Fruit fly (Drosophila melanogaster) whole organism, pupa: ENCODE results near the gene CG14958.

Source experiments
- CG10348 ChIP-seq: fragments of 200-800 bp; sonication (Bioruptor generic); IDR thresholded peaks from 2 replicates; pipeline ENCODE4 v1.3.6; 2022; ENCODE audit warnings: missing biosample characterization, missing genetic modification characterization
- CG12605 ChIP-seq: fragments of 200-800 bp; sonication (Bioruptor generic); IDR thresholded peaks from 2 replicates; pipeline ENCODE4 v1.3.6; 2022; ENCODE audit warnings: missing biosample characterization, missing genetic modification characterization
- CG13204 ChIP-seq: fragments of 200-800 bp; sonication (Bioruptor generic); optimal IDR thresholded peaks from 2 replicates; lab custom pipeline; 2018; ENCODE audit warnings: missing biosample characterization, mild to moderate bottlenecking, missing genetic modification characterization, moderate library complexity
- CG14655 ChIP-seq: fragments of 200-800 bp; sonication (Bioruptor generic); optimal IDR thresholded peaks from 3 replicates; lab custom pipeline; 2017; ENCODE audit warnings: mild to moderate bottlenecking, missing biosample characterization, missing genetic modification reagents, missing genetic modification characterization
- CG15710 ChIP-seq: fragments of 200-800 bp; sonication (Bioruptor generic); optimal IDR thresholded peaks from 2 replicates; lab custom pipeline; 2018; ENCODE audit warnings: missing biosample characterization, mild to moderate bottlenecking, missing genetic modification characterization, moderate library complexity
- CG17806 ChIP-seq: fragments of 200-800 bp; sonication (Bioruptor generic); optimal IDR thresholded peaks from 2 replicates; lab custom pipeline; 2018; ENCODE audit warnings: missing biosample characterization, mild to moderate bottlenecking, missing genetic modification characterization, moderate library complexity
- CG32121 ChIP-seq: fragments of 200-800 bp; sonication (Bioruptor generic); IDR thresholded peaks from 2 replicates; pipeline ENCODE4 v1.3.6; 2022; ENCODE audit warnings: missing biosample characterization, missing genetic modification characterization
- CG34367 ChIP-seq: fragments of 200-800 bp; sonication (Bioruptor generic); optimal IDR thresholded peaks from 2 replicates; lab custom pipeline; 2018; ENCODE audit warnings: missing biosample characterization, mild to moderate bottlenecking, missing genetic modification characterization
- CG4496 ChIP-seq: fragments of 200-800 bp; sonication (Bioruptor generic); IDR thresholded peaks from 3 replicates; pipeline ENCODE4 v1.3.6; 2022; ENCODE audit warnings: missing biosample characterization, missing genetic modification characterization
- CG8159 ChIP-seq: fragments of 200-800 bp; sonication (Bioruptor generic); optimal IDR thresholded peaks from 3 replicates; lab custom pipeline; 2018; ENCODE audit warnings: missing biosample characterization, mild to moderate bottlenecking, missing genetic modification characterization, moderate library complexity
- CG8301 ChIP-seq: fragments of 200-800 bp; sonication (Bioruptor generic); optimal IDR thresholded peaks from 2 replicates; lab custom pipeline; 2018; ENCODE audit warnings: missing biosample characterization, mild to moderate bottlenecking, missing genetic modification characterization
- CG9948 ChIP-seq: fragments of 200-800 bp; sonication (Bioruptor generic); optimal IDR thresholded peaks from 2 replicates; lab custom pipeline; 2018; ENCODE audit warnings: missing biosample characterization, mild to moderate bottlenecking, missing genetic modification characterization, moderate library complexity
- D1 ChIP-seq: fragments of 200-800 bp; sonication (Bioruptor generic); optimal IDR thresholded peaks from 2 replicates; lab custom pipeline; 2018; ENCODE audit warnings: missing biosample characterization, mild to moderate bottlenecking, missing genetic modification characterization, moderate library complexity
- EcR ChIP-seq: fragments of 200-800 bp; sonication (Bioruptor generic); optimal IDR thresholded peaks from 3 replicates; lab custom pipeline; 2019; ENCODE audit warnings: missing biosample characterization, missing genetic modification characterization, mild to moderate bottlenecking, moderate library complexity, missing genetic modification reagents
- Ets98B ChIP-seq: fragments of 200-800 bp; sonication (Bioruptor generic); IDR thresholded peaks from 2 replicates; pipeline ENCODE4 v1.3.6; 2022; ENCODE audit warnings: missing biosample characterization, missing genetic modification characterization
- Pif1A ChIP-seq: fragments of 200-800 bp; sonication (Bioruptor generic); optimal IDR thresholded peaks from 3 replicates; lab custom pipeline; 2016; ENCODE audit warnings: missing biosample characterization, missing genetic modification characterization
- Pif1B ChIP-seq: fragments of 200-800 bp; sonication (Bioruptor generic); optimal IDR thresholded peaks from 3 replicates; lab custom pipeline; 2016; ENCODE audit warnings: missing biosample characterization, missing genetic modification characterization
- Snoo ChIP-seq: fragments of 200-800 bp; sonication (Bioruptor generic); optimal IDR thresholded peaks from 3 replicates; lab custom pipeline; 2017; ENCODE audit warnings: missing biosample characterization, mild to moderate bottlenecking, missing genetic modification characterization, inconsistent platforms
- fd96Ca ChIP-seq: fragments of 200-800 bp; sonication (Bioruptor generic); IDR thresholded peaks from 3 replicates; pipeline ENCODE4 v1.3.6; 2022; ENCODE audit warnings: missing biosample characterization, missing genetic modification characterization
- gl ChIP-seq: fragments of 200-800 bp; sonication (Bioruptor generic); optimal IDR thresholded peaks from 2 replicates; lab custom pipeline; 2018; ENCODE audit warnings: missing biosample characterization, mild to moderate bottlenecking, missing genetic modification characterization
- rn ChIP-seq: fragments of 200-800 bp; sonication (Bioruptor generic); IDR thresholded peaks from 2 replicates; pipeline ENCODE4 v1.3.6; 2022; ENCODE audit warnings: missing biosample characterization, missing genetic modification characterization

Gene CG14958

dm6 chr3L:3192912-3193311, 3.1 kb downstream of the CG14958 start, which contains the start of gene Hsp83:
Gene Hsp83 (plus strand): TSS chr3L:3192969.
- TF ChIP-seq CG15710 (tag; lab: Kevin White, UChicago) (peak; percentile 76), D1 (tag; lab: Kevin White, UChicago) (no peak), fd96Ca (GFP tag; lab: Robert Waterston, UW) (peak; percentile 72; the same call in 2 of the 3 replicates), CG34367 (peak; percentile 89), Ets98B (GFP tag; lab: Robert Waterston, UW) (peak; percentile 94), CG8159 (peak; percentile 72), CG8301 (tag; lab: Kevin White, UChicago) (no peak), rn (GFP tag; lab: Robert Waterston, UW) (no peak), CG9948 (tag; lab: Kevin White, UChicago) (peak; percentile 58), CG13204 (peak; percentile 95), CG14655 (no peak), CG10348 (no peak), CG32121 (GFP tag; lab: Robert Waterston, UW) (peak; percentile 87), Pif1A (GFP tag; lab: Kevin White, UChicago) (peak; percentile 96), Pif1B (peak; percentile 92), CG12605 (GFP tag; lab: Robert Waterston, UW) (peak; percentile 94), gl (tag; lab: Kevin White, UChicago) (peak; percentile 95), EcR (GFP tag; lab: Kevin White, UChicago) (peak; percentile 22), Snoo (peak; percentile 97), CG17806 (tag; lab: Kevin White, UChicago) (peak; percentile 65), CG4496 (GFP tag; lab: Robert Waterston, UW) (peak; percentile 95)

DNA sequence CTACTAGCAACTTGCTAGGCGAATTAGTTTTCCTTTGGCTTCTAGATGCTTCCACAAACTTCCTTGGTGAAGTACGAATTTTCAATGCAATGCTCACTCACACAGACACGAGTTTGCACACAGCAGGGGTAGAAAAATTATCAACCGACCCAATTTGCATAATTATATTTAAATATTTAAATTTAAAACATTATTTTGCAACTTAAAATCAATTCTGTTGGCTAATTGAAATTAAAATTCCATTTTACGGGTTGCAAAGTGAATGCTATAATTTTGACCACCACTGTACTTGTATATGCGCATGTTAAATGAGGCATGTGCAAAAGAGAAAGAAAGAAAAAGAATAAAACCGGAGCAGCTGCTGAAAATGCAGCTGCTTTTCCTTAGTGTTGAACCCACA, 4.3 kb downstream of the CG14958 start:
- TF ChIP-seq CG14655 (peak; percentile 96), CG13204 (peak; percentile 55), rn (GFP tag; lab: Robert Waterston, UW) (peak; percentile 96), fd96Ca (GFP tag; lab: Robert Waterston, UW) (peak; percentile 95), Snoo (peak; percentile 94), CG34367 (peak; percentile 96), Pif1B (peak; percentile 98), CG12605 (GFP tag; lab: Robert Waterston, UW) (peak; percentile 99), CG32121 (GFP tag; lab: Robert Waterston, UW) (peak; percentile 98), CG4496 (GFP tag; lab: Robert Waterston, UW) (peak; percentile 99), Ets98B (GFP tag; lab: Robert Waterston, UW) (peak; percentile 98), CG8159 (peak; percentile 94), CG9948 (tag; lab: Kevin White, UChicago) (peak; percentile 93), gl (tag; lab: Kevin White, UChicago) (peak; percentile 88), Pif1A (GFP tag; lab: Kevin White, UChicago) (peak; percentile 98), CG15710 (tag; lab: Kevin White, UChicago) (peak; percentile 92), CG8301 (tag; lab: Kevin White, UChicago) (peak; percentile 97), CG10348 (peak; percentile 84), EcR (GFP tag; lab: Kevin White, UChicago) (no peak), D1 (tag; lab: Kevin White, UChicago) (no peak), CG17806 (tag; lab: Kevin White, UChicago) (peak; percentile 96)

dm6 chr3L:3197464-3197863, 7.7 kb downstream of the CG14958 start, which contains the start of gene CG14966:
Gene CG14966 (minus strand): TSS chr3L:3197631.
- TF ChIP-seq CG12605 (GFP tag; lab: Robert Waterston, UW) (0 out of 2 replicates have a peak, but pooled peaks have one; percentile 19), CG9948 (tag; lab: Kevin White, UChicago) (no peak), CG34367 (no peak), Pif1A (GFP tag; lab: Kevin White, UChicago) (no peak), D1 (tag; lab: Kevin White, UChicago) (no peak), gl (tag; lab: Kevin White, UChicago) (peak; percentile 6)
- TF ChIP-seq, all 21 proteins: peak for 2

DNA sequence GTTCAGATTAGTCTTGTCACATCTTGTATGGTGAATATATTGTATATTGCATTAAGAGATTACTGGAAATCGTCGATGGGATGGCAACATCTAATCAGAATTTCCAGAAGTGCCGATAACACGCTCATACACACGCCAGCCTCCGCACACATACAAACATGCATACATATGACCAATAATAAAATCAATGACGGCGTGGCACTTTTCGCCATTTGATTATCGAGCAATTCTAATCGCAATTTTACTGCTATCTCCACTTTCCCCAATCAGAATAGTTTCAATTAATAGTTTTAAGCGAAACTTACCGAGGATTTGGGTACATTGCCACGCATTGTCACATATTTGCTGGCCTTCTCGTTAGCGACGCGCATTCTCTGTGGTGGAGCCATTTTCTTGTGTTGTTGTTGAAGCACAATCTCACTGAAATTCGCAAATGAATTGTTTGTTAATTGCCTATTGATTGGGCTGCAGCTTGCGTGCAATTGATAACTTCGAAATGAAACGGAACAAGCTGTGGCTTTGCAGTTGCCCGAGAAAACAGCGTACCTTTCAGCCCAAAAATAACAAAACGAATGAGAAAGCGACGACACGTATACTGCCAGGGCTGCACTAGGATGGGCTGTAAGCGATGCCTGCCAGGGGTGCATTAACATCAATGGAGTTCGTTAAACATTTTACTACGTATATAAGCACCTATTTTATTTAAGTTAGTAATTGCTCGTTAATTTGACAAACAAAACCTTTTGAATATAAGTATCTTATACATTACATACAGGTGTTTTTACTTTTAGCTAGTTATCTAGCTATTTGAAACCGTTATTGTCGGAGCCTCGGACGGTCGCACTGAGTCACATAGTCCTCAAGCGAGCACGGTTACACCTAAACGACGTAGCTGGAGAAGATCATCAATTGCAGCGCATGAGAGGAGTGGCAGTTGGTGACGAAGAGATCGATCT, 8.9 kb downstream of the CG14958 start, which contains the start of the genes CG32276 and gry:
CG32276 (minus strand) TSS at position 601 of the 956 bp plus-strand sequence.
gry (plus strand) TSS at position 644 of the 956 bp plus-strand sequence.
- TF ChIP-seq rn (GFP tag; lab: Robert Waterston, UW): 0 out of 2 replicates have a peak, but pooled peaks have one; percentile 32
- no peak for TF ChIP-seq Pif1B
- TF ChIP-seq Ets98B (GFP tag; lab: Robert Waterston, UW): peak; percentile 58; the same call in 1 of the 2 replicates
- no peak for TF ChIP-seq D1 (tag; lab: Kevin White, UChicago)
- TF ChIP-seq CG17806 (tag; lab: Kevin White, UChicago): peak; percentile 49
- peak; percentile 56 for TF ChIP-seq CG15710 (tag; lab: Kevin White, UChicago)
- peak; percentile 77; the same call in 2 of the 3 replicates for TF ChIP-seq fd96Ca (GFP tag; lab: Robert Waterston, UW)
- TF ChIP-seq CG32121 (GFP tag; lab: Robert Waterston, UW): peak; percentile 76
- no peak for TF ChIP-seq CG14655
- no peak for TF ChIP-seq CG10348
- peak; percentile 35 for TF ChIP-seq EcR (GFP tag; lab: Kevin White, UChicago)
- TF ChIP-seq CG12605 (GFP tag; lab: Robert Waterston, UW): peak; percentile 22; the same call in 1 of the 2 replicates
- peak; percentile 54; the same call in 2 of the 3 replicates for TF ChIP-seq CG4496 (GFP tag; lab: Robert Waterston, UW)
- TF ChIP-seq CG34367: peak; percentile 50

dm6 chr3L:3203062-3203461, 13.3 kb downstream of the CG14958 start, which contains the start of gene CG32271:
Gene CG32271 (minus strand): TSS chr3L:3203162.
- TF ChIP-seq CG17806 (tag; lab: Kevin White, UChicago): no peak
- no peak for TF ChIP-seq gl (tag; lab: Kevin White, UChicago)
- no peak for TF ChIP-seq CG14655
- no peak for TF ChIP-seq CG4496 (GFP tag; lab: Robert Waterston, UW)
